Fruit fly (Drosophila melanogaster) whole organism, embryonic: ENCODE results near the gene fru.
A peak's percentile ranks its signal among the peaks of the same experiment; 100 is the strongest.

ENCODE experiments used
- CG10147 ChIP-seq: fragments of 200-800 bp; sonication (Bioruptor generic); optimal IDR thresholded peaks from 2 replicates; lab custom pipeline; 2019; ENCODE audit warnings: missing biosample characterization, mild to moderate bottlenecking, missing genetic modification characterization, moderate library complexity
- CG10979 ChIP-seq: fragments of 200-800 bp; sonication (Bioruptor generic); optimal IDR thresholded peaks from 2 replicates; lab custom pipeline; 2018; ENCODE audit warnings: missing biosample characterization, mild to moderate bottlenecking, missing genetic modification characterization, moderate library complexity
- CG11093 ChIP-seq: fragments of 200-800 bp; sonication (Bioruptor generic); IDR thresholded peaks from 3 replicates; pipeline ENCODE4 v1.3.6; 2022; ENCODE audit warnings: missing biosample characterization, missing genetic modification characterization
- CG12744 ChIP-seq: fragments of 200-800 bp; sonication (Bioruptor generic); optimal IDR thresholded peaks from 2 replicates; lab custom pipeline; 2016; ENCODE audit warnings: missing biosample characterization, missing genetic modification characterization
- CG32772 ChIP-seq: fragments of 200-800 bp; sonication (Bioruptor generic); IDR thresholded peaks from 2 replicates; pipeline ENCODE4 v1.3.6; 2022; ENCODE audit warnings: missing biosample characterization, missing genetic modification characterization
- CG3281 ChIP-seq: fragments of 200-800 bp; sonication (Bioruptor generic); optimal IDR thresholded peaks from 3 replicates; lab custom pipeline; 2017; ENCODE audit warnings: missing biosample characterization, mild to moderate bottlenecking, missing genetic modification characterization
- CG4707 ChIP-seq: fragments of 200-800 bp; sonication (Bioruptor generic); optimal IDR thresholded peaks from 2 replicates; lab custom pipeline; 2018; ENCODE audit warnings: missing biosample characterization, mild to moderate bottlenecking, missing genetic modification characterization, moderate library complexity
- CG4854 ChIP-seq: fragments of 200-800 bp; sonication (Bioruptor generic); optimal IDR thresholded peaks from 2 replicates; lab custom pipeline; 2016; ENCODE audit warnings: missing biosample characterization, missing genetic modification characterization, inconsistent platforms
- CG6175 ChIP-seq: fragments of 200-800 bp; sonication (Bioruptor generic); IDR thresholded peaks from 3 replicates; pipeline ENCODE4 v1.3.6; 2022; ENCODE audit warnings: missing biosample characterization, missing genetic modification characterization
- CG6689 ChIP-seq: fragments of 200-800 bp; sonication (Bioruptor generic); IDR thresholded peaks from 2 replicates; pipeline ENCODE4 v1.3.6; 2022; ENCODE audit warnings: missing biosample characterization, missing genetic modification characterization
- HLHmδ ChIP-seq: fragments of 200-800 bp; sonication (Bioruptor generic); optimal IDR thresholded peaks from 2 replicates; lab custom pipeline; 2018; ENCODE audit warnings: missing biosample characterization, mild to moderate bottlenecking, missing genetic modification characterization, moderate library complexity
- dmrt11E ChIP-seq: fragments of 200-800 bp; sonication (Bioruptor generic); optimal IDR thresholded peaks from 3 replicates; lab custom pipeline; 2018; ENCODE audit warnings: missing biosample characterization, mild to moderate bottlenecking, missing genetic modification characterization, moderate library complexity
- ems ChIP-seq: fragments of 200-800 bp; sonication (Bioruptor generic); optimal IDR thresholded peaks from 3 replicates; lab custom pipeline; 2016; ENCODE audit warnings: missing biosample characterization, missing genetic modification characterization
- mam ChIP-seq: fragments of 200-800 bp; sonication (Bioruptor generic); optimal IDR thresholded peaks from 3 replicates; lab custom pipeline; 2016; ENCODE audit warnings: missing biosample characterization, missing genetic modification characterization
- pfk ChIP-seq: fragments of 200-800 bp; sonication (Bioruptor generic); optimal IDR thresholded peaks from 2 replicates; lab custom pipeline; 2018; ENCODE audit warnings: missing biosample characterization, mild to moderate bottlenecking, missing genetic modification characterization, moderate library complexity
- ro ChIP-seq: fragments of 200-800 bp; sonication (Bioruptor generic); IDR thresholded peaks from 2 replicates; pipeline ENCODE4 v1.3.6; 2022; ENCODE audit warnings: missing biosample characterization, missing genetic modification characterization
- slbo ChIP-seq: fragments of 200-800 bp; sonication (Bioruptor generic); IDR thresholded peaks from 2 replicates; pipeline ENCODE4 v1.3.6; 2022; ENCODE audit warnings: missing biosample characterization, missing genetic modification characterization
- sob ChIP-seq: fragments of 200-800 bp; sonication (Bioruptor generic); IDR thresholded peaks from 2 replicates; pipeline ENCODE4 v1.3.6; 2022; ENCODE audit warnings: missing biosample characterization, missing genetic modification characterization

Gene fru

DNA sequence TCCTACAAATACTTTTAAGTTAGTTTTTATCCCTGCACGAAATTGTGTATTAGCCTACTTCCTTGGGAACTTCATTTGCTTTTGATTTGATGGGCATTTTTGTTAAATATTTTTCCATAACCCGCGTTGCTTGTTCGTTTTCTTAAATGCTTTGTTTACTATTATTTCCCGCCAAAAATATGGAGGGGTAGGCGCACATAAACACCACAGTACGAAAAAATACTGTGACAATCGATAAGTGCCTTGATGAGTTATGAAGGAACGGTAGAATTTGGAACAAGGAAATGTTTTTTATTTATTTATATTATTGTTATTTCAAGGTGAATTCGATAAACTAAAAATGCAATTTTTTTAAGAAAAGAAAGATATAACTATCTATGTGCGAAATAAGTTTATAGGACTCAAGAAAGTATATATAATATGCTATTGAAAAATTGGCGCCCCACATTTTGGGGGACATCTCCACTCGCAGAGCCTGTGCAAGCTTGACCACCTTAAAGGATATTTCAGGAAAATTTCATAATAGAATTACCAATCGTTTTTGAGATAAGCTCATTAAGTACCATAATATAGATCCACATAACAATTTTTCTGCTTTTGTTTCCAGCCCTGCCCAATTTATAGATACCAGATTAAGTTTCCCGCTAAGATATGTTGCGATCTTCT, 179.3 kb downstream of the fru start, which contains the start of the genes WRNexo and Nup43 (continued):
- TF ChIP-seq CG11093 (GFP tag; lab: Robert Waterston, UW) (no peak), HLHmδ (no peak), ems (peak; percentile 14), CG6689 (GFP tag; lab: Robert Waterston, UW) (peak; percentile 30; the same call in 1 of the 2 replicates), CG4707 (GFP tag; lab: Kevin White, UChicago) (no peak), CG12744 (GFP tag; lab: Kevin White, UChicago) (no peak), CG3281 (GFP tag; lab: Kevin White, UChicago) (no peak), CG10979 (peak; percentile 9), slbo (GFP tag; lab: Robert Waterston, UW) (peak; percentile 70), pfk (peak; percentile 69), ro (GFP tag; lab: Robert Waterston, UW) (no peak), sob (peak; percentile 37; the same call in 1 of the 2 replicates), dmrt11E (tag; lab: Kevin White, UChicago) (peak; percentile 51), CG6175 (no peak), CG4854 (GFP tag; lab: Kevin White, UChicago) (no peak), CG32772 (GFP tag; lab: Robert Waterston, UW) (peak; percentile 34; the same call in 1 of the 2 replicates), CG10147 (GFP tag; lab: Kevin White, UChicago) (no peak), mam (peak; percentile 61)
